Fruit fly (Drosophila melanogaster): Measurements from ENCODE around the gene CG32988.

Gene CG32988

DNA sequence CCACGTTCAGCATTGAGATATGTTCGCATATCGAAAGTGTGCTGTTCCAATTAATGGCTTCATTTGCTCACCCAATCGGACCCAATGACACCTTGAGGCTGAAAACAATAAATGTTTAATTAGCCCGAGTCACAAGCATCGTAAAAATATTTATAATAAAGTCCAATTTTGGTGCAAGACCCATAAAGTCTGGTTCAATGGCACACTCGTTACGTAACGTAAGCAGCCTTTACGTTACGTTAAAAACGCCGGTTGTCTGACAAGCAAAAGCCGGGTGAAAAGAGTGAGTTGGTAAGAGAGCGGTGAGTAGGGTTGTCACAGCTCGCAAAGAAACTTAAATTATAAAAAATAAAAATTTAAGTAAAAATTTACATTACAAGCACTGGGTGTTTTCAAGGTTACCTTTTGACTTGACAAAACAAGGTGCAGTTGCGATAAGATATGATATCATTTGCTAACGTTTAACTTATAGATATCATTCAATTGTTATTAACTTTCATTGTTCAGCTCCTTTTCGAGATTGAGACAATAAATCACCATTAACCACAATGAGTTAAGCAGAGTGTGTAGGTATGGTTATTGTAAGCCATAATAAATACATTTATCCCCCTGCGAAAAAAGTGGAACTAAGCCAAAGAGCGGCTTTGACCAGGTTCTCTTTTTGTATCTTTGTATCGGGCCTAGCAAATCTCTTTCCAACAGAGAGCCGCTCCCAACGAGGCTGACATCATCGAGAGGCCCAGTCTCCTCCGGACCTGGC is 33.5 kb downstream of the CG32988 start (continued):
- TF ChIP-seq scrt (GFP tag; optimal IDR thresholded peaks at IDR 0.05) (peak; percentile 42), Taf1 (GFP tag; IDR thresholded peaks at IDR 0.05) (no peak), CG16815 (GFP tag; optimal IDR thresholded peaks at IDR 0.05) (no peak), Eip74EF (GFP tag; optimal IDR thresholded peaks at IDR 0.05) (peak in 1 of 2 experiments; percentile 30), CoRest (tag; optimal IDR thresholded peaks at IDR 0.05) (peak; percentile 65), toy (GFP tag; IDR thresholded peaks at IDR 0.05) (no peak), Atf6 (GFP tag; IDR thresholded peaks at IDR 0.05) (no peak; the same call in 1 of the 2 replicates), usp (GFP tag; optimal IDR thresholded peaks at IDR 0.05) (no peak), sens-2 (GFP tag; IDR thresholded peaks at IDR 0.05) (no peak), bbx (GFP tag; IDR thresholded peaks at IDR 0.05; ENCODE audit: partially characterized antibody) (no peak), NFAT (GFP tag; IDR thresholded peaks at IDR 0.05) (0 out of 2 replicates have a peak, but pooled peaks have one; percentile 4), HHEX (GFP tag; optimal IDR thresholded peaks at IDR 0.05) (peak; percentile 41), slou (GFP tag; optimal IDR thresholded peaks at IDR 0.05) (no peak), B-H1 (GFP tag; IDR thresholded peaks at IDR 0.05) (no peak), CG11695 (GFP tag; IDR thresholded peaks at IDR 0.05) (0 out of 3 replicates have a peak, but pooled peaks have one; percentile 37), tio (GFP tag; optimal IDR thresholded peaks at IDR 0.05) (peak; percentile 34), seq (GFP tag; IDR thresholded peaks at IDR 0.05) (0 out of 2 replicates have a peak, but pooled peaks have one; percentile 20), Dref (GFP tag; IDR thresholded peaks at IDR 0.05) (no peak), klu (GFP tag; IDR thresholded peaks at IDR 0.05) (no peak), CG30431 (GFP tag; optimal IDR thresholded peaks at IDR 0.05) (peak; percentile 15), CG12391 (tag; optimal IDR thresholded peaks at IDR 0.05) (peak; percentile 56), CG17912 (GFP tag; optimal IDR thresholded peaks at IDR 0.05) (no peak), CG14860 (GFP tag; IDR thresholded peaks at IDR 0.05; ENCODE audit: partially characterized antibody) (no peak), twi (tag; optimal IDR thresholded peaks at IDR 0.05) (no peak), Drgx (GFP tag; IDR thresholded peaks at IDR 0.05) (peak; percentile 60; the same call in 1 of the 2 replicates), CG6765 (GFP tag; optimal IDR thresholded peaks at IDR 0.05) (no peak), CG9609 (GFP tag; optimal IDR thresholded peaks at IDR 0.05) (peak; percentile 7), CG17328 (GFP tag; IDR thresholded peaks at IDR 0.05) (no peak), pzg (GFP tag; optimal IDR thresholded peaks at IDR 0.05) (no peak), CG3995 (GFP tag; optimal IDR thresholded peaks at IDR 0.05) (no peak), dpn (GFP tag; optimal IDR thresholded peaks at IDR 0.05) (no peak), CG7839 (tag; optimal IDR thresholded peaks at IDR 0.05) (peak; percentile 70), abd-A (tag; optimal IDR thresholded peaks at IDR 0.05) (no peak), Sin3A (optimal IDR thresholded peaks at IDR 0.05) (no peak), emc (GFP tag; optimal IDR thresholded peaks at IDR 0.05) (no peak), mam (GFP tag; optimal IDR thresholded peaks at IDR 0.05) (no peak), sug (tag; optimal IDR thresholded peaks at IDR 0.05) (peak; percentile 42), gcm (GFP tag; optimal IDR thresholded peaks at IDR 0.05) (peak; percentile 19), CG12744 (GFP tag; optimal IDR thresholded peaks at IDR 0.05) (no peak), CG11247 (GFP tag; IDR thresholded peaks at IDR 0.05) (no peak), CG17186 (GFP tag; optimal IDR thresholded peaks at IDR 0.05) (no peak), fru (optimal IDR thresholded peaks at IDR 0.05) (no peak), Side (GFP tag; optimal IDR thresholded peaks at IDR 0.05) (no peak), CG9932 (GFP tag; IDR thresholded peaks at IDR 0.05) (peak; percentile 56; the same call in 1 of the 2 replicates), stwl (tag; optimal IDR thresholded peaks at IDR 0.05) (no peak), NfI (GFP tag; optimal IDR thresholded peaks at IDR 0.05) (peak; percentile 55), C15 (GFP tag; IDR thresholded peaks at IDR 0.05) (no peak), CG10543 (GFP tag; optimal IDR thresholded peaks at IDR 0.05) (no peak), CG5953 (GFP tag; IDR thresholded peaks at IDR 0.05) (0 out of 2 replicates have a peak, but pooled peaks have one; percentile 22), lmd (GFP tag; IDR thresholded peaks at IDR 0.05) (peak; percentile 41; the same call in 1 of the 2 replicates)
